Fruit fly (Drosophila melanogaster) whole organism, embryonic: ENCODE results near the gene Cnot4.

Experiments
- BEAF-32 ChIP-seq: fragments of 200-800 bp; sonication (Bioruptor generic); optimal IDR thresholded peaks from 3 replicates; lab custom pipeline; 2017; ENCODE audit warnings: missing biosample characterization, missing genetic modification characterization, mild to moderate bottlenecking, moderate library complexity, missing genetic modification reagents
- CG10366 ChIP-seq: fragments of 200-800 bp; sonication (Bioruptor generic); IDR thresholded peaks from 2 replicates; pipeline ENCODE4 v1.3.6; 2022; ENCODE audit warnings: missing biosample characterization, missing genetic modification characterization
- CG13296 ChIP-seq: fragments of 200-800 bp; sonication (Bioruptor generic); optimal IDR thresholded peaks from 3 replicates; lab custom pipeline; 2018; ENCODE audit warnings: missing biosample characterization, mild to moderate bottlenecking, missing genetic modification characterization
- CG13775 ChIP-seq: fragments of 200-800 bp; sonication (Bioruptor generic); optimal IDR thresholded peaks from 3 replicates; lab custom pipeline; 2017; ENCODE audit warnings: missing biosample characterization, mild to moderate bottlenecking, missing genetic modification characterization
- CG15269 ChIP-seq: fragments of 200-800 bp; sonication (Bioruptor generic); optimal IDR thresholded peaks from 2 replicates; lab custom pipeline; 2018; ENCODE audit warnings: missing biosample characterization, mild to moderate bottlenecking, missing genetic modification characterization, moderate library complexity
- CG17328 ChIP-seq: fragments of 200-800 bp; sonication (Bioruptor generic); IDR thresholded peaks from 2 replicates; pipeline ENCODE4 v1.3.6; 2022; ENCODE audit warnings: missing biosample characterization, missing genetic modification characterization
- CG2199 ChIP-seq: fragments of 200-800 bp; sonication (Bioruptor generic); IDR thresholded peaks from 3 replicates; pipeline ENCODE4 v1.3.6; 2022; ENCODE audit warnings: missing biosample characterization, missing genetic modification characterization
- CG31365 ChIP-seq: fragments of 200-800 bp; sonication (Bioruptor generic); optimal IDR thresholded peaks from 2 replicates; lab custom pipeline; 2018; ENCODE audit warnings: missing biosample characterization, mild to moderate bottlenecking, missing genetic modification characterization
- CG7839 ChIP-seq: fragments of 200-800 bp; sonication (Bioruptor generic); optimal IDR thresholded peaks from 3 replicates; lab custom pipeline; 2018; ENCODE audit warnings: missing biosample characterization, mild to moderate bottlenecking, missing genetic modification characterization, moderate library complexity
- CG8290 ChIP-seq, 3 experiments: fragments of 200-800 bp; sonication (Bioruptor generic); optimal IDR thresholded peaks; 2 replicates each; lab custom pipeline; 2016 to 2019; ENCODE audit warnings: missing biosample characterization in 3 of 3, missing genetic modification characterization in 3 of 3, mild to moderate bottlenecking in 2 of 3, moderate library complexity in 1 of 3
- CG8478 ChIP-seq: fragments of >200 bp; optimal IDR thresholded peaks from 2 replicates; lab custom pipeline; 2018
- D ChIP-seq, 2 experiments: fragments of 200-800 bp in 1 of 2; fragments of >200 bp in 1 of 2; sonication (Bioruptor generic) in 1 of 2; optimal IDR thresholded peaks; 2 replicates in 1 of 2; 3 replicates in 1 of 2; lab custom pipeline; 2017; ENCODE audit warnings: mild to moderate bottlenecking in 1 of 2, missing biosample characterization in 1 of 2, missing genetic modification characterization in 1 of 2, missing genetic modification reagents in 1 of 2
- Doc2 ChIP-seq: fragments of 200-800 bp; sonication (Bioruptor generic); IDR thresholded peaks from 2 replicates; pipeline ENCODE4 v1.3.6; 2022; ENCODE audit warnings: missing biosample characterization, missing genetic modification characterization
- E2f2 ChIP-seq: fragments of 200-800 bp; sonication (Bioruptor generic); IDR thresholded peaks from 2 replicates; pipeline ENCODE4 v1.3.6; 2022; ENCODE audit warnings: missing biosample characterization, missing genetic modification characterization
- NK7.1 ChIP-seq: fragments of 200-800 bp; sonication (Bioruptor generic); optimal IDR thresholded peaks from 3 replicates; lab custom pipeline; 2016; ENCODE audit warnings: missing biosample characterization, missing genetic modification characterization
- Pdp1 ChIP-seq, 2 experiments: fragments of 200-800 bp; sonication (Bioruptor generic); optimal IDR thresholded peaks; 3 replicates each; lab custom pipeline; 2016; ENCODE audit warnings: missing biosample characterization in 2 of 2, missing genetic modification characterization in 2 of 2, mild to moderate bottlenecking in 1 of 2, moderate library complexity in 1 of 2
- Sox100B ChIP-seq: fragments of 200-800 bp; sonication (Bioruptor generic); optimal IDR thresholded peaks from 3 replicates; lab custom pipeline; 2018; ENCODE audit warnings: missing biosample characterization, mild to moderate bottlenecking, missing genetic modification characterization
- Xbp1 ChIP-seq: fragments of 200-800 bp; sonication (Bioruptor generic); optimal IDR thresholded peaks from 3 replicates; lab custom pipeline; 2016; ENCODE audit warnings: missing biosample characterization, mild to moderate bottlenecking, missing genetic modification characterization
- bowl ChIP-seq: fragments of 200-800 bp; sonication (Bioruptor generic); IDR thresholded peaks from 2 replicates; pipeline ENCODE4 v1.3.6; 2022; ENCODE audit warnings: missing biosample characterization, missing genetic modification characterization
- kni ChIP-seq: fragments of 200-800 bp; sonication (Bioruptor generic); optimal IDR thresholded peaks from 3 replicates; lab custom pipeline; 2017; ENCODE audit warnings: mild to moderate bottlenecking, missing biosample characterization, missing genetic modification reagents, missing genetic modification characterization
- lov ChIP-seq, 2 experiments: fragments of 200-800 bp in 1 of 2; fragments of >200 bp in 1 of 2; sonication (Bioruptor generic) in 1 of 2; IDR thresholded peaks in 1 of 2; optimal IDR thresholded peaks in 1 of 2; 2 replicates in 1 of 2; 3 replicates in 1 of 2; pipeline versions ENCODE4 v1.3.6 to Lab custom; 2017 to 2022; ENCODE audit warnings: missing biosample characterization in 1 of 2, missing genetic modification characterization in 1 of 2
- mirr ChIP-seq: fragments of 200-800 bp; sonication (Bioruptor generic); optimal IDR thresholded peaks from 3 replicates; lab custom pipeline; 2018; ENCODE audit warnings: missing biosample characterization, mild to moderate bottlenecking, missing genetic modification characterization
- odd ChIP-seq: fragments of 200-800 bp; sonication (Bioruptor generic); optimal IDR thresholded peaks from 2 replicates; lab custom pipeline; 2017; ENCODE audit warnings: missing biosample characterization, mild to moderate bottlenecking, missing genetic modification characterization
- org-1 ChIP-seq: fragments of 200-800 bp; sonication (Bioruptor generic); optimal IDR thresholded peaks from 2 replicates; lab custom pipeline; 2017; ENCODE audit warnings: missing biosample characterization, missing genetic modification characterization
- schlank ChIP-seq: fragments of 200-800 bp; sonication (Bioruptor generic); optimal IDR thresholded peaks from 2 replicates; lab custom pipeline; 2018; ENCODE audit warnings: missing biosample characterization, mild to moderate bottlenecking, missing genetic modification characterization
- tll ChIP-seq, 2 experiments: fragments of 200-800 bp in 1 of 2; fragments of >200 bp in 1 of 2; sonication (Bioruptor generic) in 1 of 2; optimal IDR thresholded peaks; 2 replicates each; lab custom pipeline; 2017 to 2019; ENCODE audit warnings: missing biosample characterization in 2 of 2, missing genetic modification characterization in 2 of 2, mild to moderate bottlenecking in 1 of 2, moderate library complexity in 1 of 2
- tup ChIP-seq: fragments of 200-800 bp; sonication (Bioruptor generic); optimal IDR thresholded peaks from 2 replicates; lab custom pipeline; 2016; ENCODE audit warnings: missing biosample characterization, mild to moderate bottlenecking, missing genetic modification characterization, moderate library complexity

Gene Cnot4

DNA sequence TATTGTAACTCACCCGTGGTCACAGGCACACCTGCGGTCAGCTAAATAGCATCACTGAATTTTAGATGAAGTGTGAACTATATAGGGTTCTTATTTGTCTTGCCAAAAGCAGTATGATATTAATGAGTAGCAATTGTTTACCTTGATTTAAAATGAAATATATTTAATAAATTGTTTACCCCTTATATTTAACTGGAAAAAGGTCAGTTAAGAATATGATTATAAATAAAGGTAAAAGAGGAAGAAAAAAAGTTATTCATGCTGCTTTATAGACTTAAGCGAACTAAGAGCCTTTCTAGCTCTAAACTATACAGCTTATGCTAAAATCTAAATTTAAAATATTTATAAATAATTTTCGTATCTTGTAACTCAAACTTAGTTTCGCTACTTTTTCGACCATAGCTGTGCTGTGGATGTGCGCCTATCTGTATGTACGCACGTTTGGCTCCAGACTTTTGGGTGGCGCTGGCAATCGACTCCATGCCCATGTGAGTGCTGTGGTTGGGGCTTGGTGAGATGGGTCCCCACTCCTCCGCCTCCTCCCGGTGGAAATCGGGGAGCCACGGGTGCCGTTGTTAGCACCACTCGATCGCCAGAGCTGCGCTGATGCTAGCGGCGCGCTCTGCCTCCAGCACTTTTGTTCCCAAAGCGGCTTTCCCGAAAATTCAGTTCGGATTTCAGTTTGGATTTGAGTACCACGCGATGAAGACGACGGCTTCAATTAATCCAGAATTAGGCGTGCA is 45.7 kb downstream of the Cnot4 start, which contains the start of gene loh (continued):
- TF ChIP-seq tll (GFP tag; optimal IDR thresholded peaks at IDR 0.05; lab: Kevin White, UChicago) (no peak), CG8478 (lab: Kevin White, UChicago) (no peak), CG10366 (GFP tag; lab: Robert Waterston, UW) (0 out of 2 replicates have a peak, but pooled peaks have one; percentile 8), Pdp1 (GFP tag; optimal IDR thresholded peaks at IDR 0.05; lab: Kevin White, UChicago) (no peak), CG13775 (GFP tag; lab: Kevin White, UChicago) (peak; percentile 32), CG31365 (no peak), odd (GFP tag; lab: Kevin White, UChicago) (peak; percentile 39), CG17328 (no peak), CG8290 (GFP tag; optimal IDR thresholded peaks at IDR 0.05; lab: Kevin White, UChicago) (no peak), CG8290 (tag; optimal IDR thresholded peaks at IDR 0.05; lab: Kevin White, UChicago) (no peak), org-1 (no peak), Xbp1 (GFP tag; lab: Kevin White, UChicago) (peak; percentile 46), tup (GFP tag; lab: Kevin White, UChicago) (no peak), BEAF-32 (GFP tag; lab: Kevin White, UChicago) (no peak), lov (optimal IDR thresholded peaks at IDR 0.05; lab: Kevin White, UChicago) (no peak), lov (GFP tag; IDR thresholded peaks at IDR 0.05; lab: Robert Waterston, UW) (0 out of 3 replicates have a peak, but pooled peaks have one; percentile 15), bowl (no peak)

dm6 chr2L:10452296-10452695 is 55.8 kb downstream of the Cnot4 start, which contains the start of gene ppk10:
ppk10 (minus strand) TSS chr2L:10452396.
- TF ChIP-seq CG7839 (tag; lab: Kevin White, UChicago): no peak
- TF ChIP-seq NK7.1 (GFP tag; lab: Kevin White, UChicago): no peak
- TF ChIP-seq E2f2 (GFP tag; lab: Robert Waterston, UW): no peak
- no peak for TF ChIP-seq tup (GFP tag; lab: Kevin White, UChicago)
- TF ChIP-seq D (optimal IDR thresholded peaks at IDR 0.05; lab: Kevin White, UChicago): no peak
- no peak for TF ChIP-seq D (GFP tag; optimal IDR thresholded peaks at IDR 0.05; lab: Kevin White, UChicago)
- no peak for TF ChIP-seq CG13296 (GFP tag; lab: Kevin White, UChicago)
- no peak for TF ChIP-seq kni (GFP tag; lab: Kevin White, UChicago)
- no peak for TF ChIP-seq schlank (tag; lab: Kevin White, UChicago)
- no peak for TF ChIP-seq CG15269 (tag; lab: Kevin White, UChicago)
- no peak for TF ChIP-seq mirr (GFP tag; lab: Kevin White, UChicago)
- TF ChIP-seq Sox100B: no peak
- TF ChIP-seq CG2199: no peak
- no peak for TF ChIP-seq Doc2 (GFP tag; lab: Robert Waterston, UW)
